Fruit fly (Drosophila melanogaster) whole organism, embryonic: ENCODE measurements around the gene scramb2.

ENCODE experiments used
- Abd-B ChIP-seq: fragments of 200-800 bp; sonication (Bioruptor generic); optimal IDR thresholded peaks from 2 replicates; lab custom pipeline; 2018; ENCODE audit warnings: missing biosample characterization, mild to moderate bottlenecking, missing genetic modification characterization, moderate library complexity
- Antp ChIP-seq: fragments of 200-800 bp; sonication (Bioruptor generic); optimal IDR thresholded peaks from 3 replicates; lab custom pipeline; 2016; ENCODE audit warnings: missing biosample characterization, missing genetic modification characterization
- CG10431 ChIP-seq: fragments of 200-800 bp; sonication (Bioruptor generic); optimal IDR thresholded peaks from 3 replicates; lab custom pipeline; 2018; ENCODE audit warnings: missing biosample characterization, mild to moderate bottlenecking, missing genetic modification characterization
- CG10979 ChIP-seq: fragments of 200-800 bp; sonication (Bioruptor generic); optimal IDR thresholded peaks from 2 replicates; lab custom pipeline; 2018; ENCODE audit warnings: missing biosample characterization, mild to moderate bottlenecking, missing genetic modification characterization, moderate library complexity
- CG12219 ChIP-seq: fragments of 200-800 bp; sonication (Bioruptor generic); optimal IDR thresholded peaks from 3 replicates; lab custom pipeline; 2018; ENCODE audit warnings: missing biosample characterization, mild to moderate bottlenecking, missing genetic modification characterization
- CG13624 ChIP-seq: fragments of 200-800 bp; sonication (Bioruptor generic); optimal IDR thresholded peaks from 2 replicates; lab custom pipeline; 2016; ENCODE audit warnings: missing biosample characterization, missing genetic modification characterization
- CG15479 ChIP-seq: fragments of 200-800 bp; sonication (Bioruptor generic); optimal IDR thresholded peaks from 3 replicates; lab custom pipeline; 2019; ENCODE audit warnings: missing biosample characterization, mild to moderate bottlenecking, missing genetic modification characterization, moderate library complexity
- CG16863 ChIP-seq: fragments of 200-800 bp; sonication (Bioruptor generic); optimal IDR thresholded peaks from 3 replicates; lab custom pipeline; 2016; ENCODE audit warnings: missing biosample characterization, missing genetic modification characterization
- CG17361 ChIP-seq: fragments of 200-800 bp; sonication (Bioruptor generic); IDR thresholded peaks from 3 replicates; pipeline ENCODE4 v1.3.6; 2022; ENCODE audit warnings: missing biosample characterization, missing genetic modification characterization
- CG3995 ChIP-seq: fragments of 200-800 bp; sonication (Bioruptor generic); optimal IDR thresholded peaks from 3 replicates; lab custom pipeline; 2016; ENCODE audit warnings: missing biosample characterization, missing genetic modification characterization
- CG43689 ChIP-seq: fragments of 200-800 bp; sonication (Bioruptor generic); IDR thresholded peaks from 2 replicates; pipeline ENCODE4 v1.3.6; 2022; ENCODE audit warnings: missing biosample characterization, missing genetic modification characterization
- CG7839 ChIP-seq: fragments of 200-800 bp; sonication (Bioruptor generic); optimal IDR thresholded peaks from 3 replicates; lab custom pipeline; 2018; ENCODE audit warnings: missing biosample characterization, mild to moderate bottlenecking, missing genetic modification characterization, moderate library complexity
- CoRest ChIP-seq: fragments of 200-800 bp; sonication (Bioruptor generic); optimal IDR thresholded peaks from 3 replicates; lab custom pipeline; 2018; ENCODE audit warnings: missing biosample characterization, mild to moderate bottlenecking, missing genetic modification characterization, moderate library complexity
- D19B ChIP-seq: fragments of 200-800 bp; sonication (Bioruptor generic); optimal IDR thresholded peaks from 2 replicates; lab custom pipeline; 2017; ENCODE audit warnings: missing biosample characterization, mild to moderate bottlenecking, missing genetic modification characterization
- Doc2 ChIP-seq: fragments of 200-800 bp; sonication (Bioruptor generic); IDR thresholded peaks from 2 replicates; pipeline ENCODE4 v1.3.6; 2022; ENCODE audit warnings: missing biosample characterization, missing genetic modification characterization
- Dref ChIP-seq: fragments of 200-800 bp; sonication (Bioruptor generic); IDR thresholded peaks from 2 replicates; pipeline ENCODE4 v1.3.6; 2022; ENCODE audit warnings: missing biosample characterization, missing genetic modification characterization
- Gsc ChIP-seq: fragments of 200-800 bp; sonication (Bioruptor generic); IDR thresholded peaks from 2 replicates; pipeline ENCODE4 v1.3.6; 2022; ENCODE audit warnings: missing biosample characterization, missing genetic modification characterization
- Hey ChIP-seq: fragments of 200-800 bp; sonication (Bioruptor generic); optimal IDR thresholded peaks from 3 replicates; lab custom pipeline; 2018; ENCODE audit warnings: missing biosample characterization, mild to moderate bottlenecking, missing genetic modification characterization
- Jarid2 ChIP-seq: fragments of 200-800 bp; sonication (Bioruptor generic); optimal IDR thresholded peaks from 3 replicates; lab custom pipeline; 2017; ENCODE audit warnings: mild to moderate bottlenecking, missing biosample characterization, missing genetic modification reagents, missing genetic modification characterization
- MBD-R2 ChIP-seq: fragments of 200-800 bp; sonication (Bioruptor generic); IDR thresholded peaks from 2 replicates; pipeline ENCODE4 v1.3.6; 2022; ENCODE audit warnings: missing biosample characterization, missing genetic modification characterization
- Mrtf ChIP-seq: fragments of 200-800 bp; sonication (Bioruptor generic); IDR thresholded peaks from 3 replicates; pipeline ENCODE4 v1.3.6; 2022; ENCODE audit warnings: missing biosample characterization, missing genetic modification characterization
- Opbp ChIP-seq: fragments of 200-800 bp; sonication (Bioruptor generic); IDR thresholded peaks from 3 replicates; pipeline ENCODE4 v1.3.6; 2022; ENCODE audit warnings: missing biosample characterization, missing genetic modification characterization; ENCODE audit not compliant: partially characterized antibody
- Spps ChIP-seq: fragments of 200-800 bp; sonication (Bioruptor generic); optimal IDR thresholded peaks from 2 replicates; lab custom pipeline; 2018; ENCODE audit warnings: missing biosample characterization, mild to moderate bottlenecking, missing genetic modification characterization
- Stat92E ChIP-seq, 3 experiments: fragments of >200 bp in 2 of 3; fragments of 200-800 bp in 1 of 3; sonication (Bioruptor generic) in 1 of 3; optimal IDR thresholded peaks; 2 replicates each; lab custom pipeline; 2017 to 2019; ENCODE audit warnings: missing biosample characterization in 3 of 3, missing genetic modification characterization in 3 of 3, mild to moderate bottlenecking in 1 of 3, moderate library complexity in 1 of 3
- Vsx1 ChIP-seq: fragments of 200-800 bp; sonication (Bioruptor generic); optimal IDR thresholded peaks from 2 replicates; lab custom pipeline; 2017; ENCODE audit warnings: missing biosample characterization, mild to moderate bottlenecking, missing genetic modification characterization, missing genetic modification reagents
- abd-A ChIP-seq: fragments of 200-800 bp; sonication (Bioruptor generic); optimal IDR thresholded peaks from 3 replicates; lab custom pipeline; 2019; ENCODE audit warnings: missing biosample characterization, mild to moderate bottlenecking, missing genetic modification characterization, moderate library complexity
- amos ChIP-seq: fragments of 200-800 bp; sonication (Bioruptor generic); IDR thresholded peaks from 2 replicates; pipeline ENCODE4 v1.3.6; 2022; ENCODE audit warnings: missing biosample characterization, missing genetic modification characterization; ENCODE audit not compliant: partially characterized antibody
- ash1 ChIP-seq: fragments of 200-800 bp; sonication (Bioruptor generic); optimal IDR thresholded peaks from 2 replicates; lab custom pipeline; 2018; ENCODE audit warnings: missing biosample characterization, mild to moderate bottlenecking, missing genetic modification characterization
- bbx ChIP-seq: fragments of 200-800 bp; sonication (Bioruptor generic); IDR thresholded peaks from 2 replicates; pipeline ENCODE4 v1.3.6; 2022; ENCODE audit warnings: missing biosample characterization, missing genetic modification characterization; ENCODE audit not compliant: partially characterized antibody
- cas ChIP-seq: fragments of 200-800 bp; sonication (Bioruptor generic); IDR thresholded peaks from 2 replicates; pipeline ENCODE4 v1.3.6; 2022; ENCODE audit warnings: missing biosample characterization, missing genetic modification characterization
- chinmo ChIP-seq: fragments of 200-800 bp; sonication (Bioruptor generic); IDR thresholded peaks from 4 replicates; pipeline ENCODE4 v1.3.6; 2022; ENCODE audit warnings: missing biosample characterization, missing genetic modification characterization; ENCODE audit not compliant: partially characterized antibody
- chn ChIP-seq: fragments of 200-800 bp; sonication (Bioruptor generic); optimal IDR thresholded peaks from 2 replicates; lab custom pipeline; 2016; ENCODE audit warnings: missing biosample characterization, missing genetic modification characterization
- disco-r ChIP-seq: fragments of 200-800 bp; sonication (Bioruptor generic); optimal IDR thresholded peaks from 2 replicates; lab custom pipeline; 2016; ENCODE audit warnings: missing biosample characterization, missing genetic modification characterization
- dmrt11E ChIP-seq: fragments of 200-800 bp; sonication (Bioruptor generic); optimal IDR thresholded peaks from 3 replicates; lab custom pipeline; 2018; ENCODE audit warnings: missing biosample characterization, mild to moderate bottlenecking, missing genetic modification characterization, moderate library complexity
- gce ChIP-seq: fragments of 200-800 bp; sonication (Bioruptor generic); IDR thresholded peaks from 3 replicates; pipeline ENCODE4 v1.3.6; 2022; ENCODE audit warnings: missing biosample characterization, missing genetic modification characterization
- gro ChIP-seq: fragments of 200-800 bp; sonication (Bioruptor generic); optimal IDR thresholded peaks from 2 replicates; lab custom pipeline; 2016; ENCODE audit warnings: missing biosample characterization, missing genetic modification characterization
- gt ChIP-seq: fragments of 200-800 bp; sonication (Bioruptor generic); IDR thresholded peaks from 2 replicates; pipeline ENCODE4 v1.3.6; 2022; ENCODE audit warnings: missing biosample characterization, missing genetic modification characterization
- pfk ChIP-seq: fragments of 200-800 bp; sonication (Bioruptor generic); optimal IDR thresholded peaks from 2 replicates; lab custom pipeline; 2018; ENCODE audit warnings: missing biosample characterization, mild to moderate bottlenecking, missing genetic modification characterization, moderate library complexity
- pho ChIP-seq: fragments of 200-800 bp; sonication (Bioruptor generic); optimal IDR thresholded peaks from 2 replicates; lab custom pipeline; 2016; ENCODE audit warnings: missing biosample characterization, missing genetic modification characterization
- pnt ChIP-seq: fragments of 200-800 bp; sonication (Bioruptor generic); optimal IDR thresholded peaks from 3 replicates; lab custom pipeline; 2016; ENCODE audit warnings: missing biosample characterization, missing genetic modification characterization
- prd ChIP-seq, 3 experiments: fragments of >200 bp in 2 of 3; fragments of 200-800 bp in 1 of 3; sonication (Bioruptor generic) in 1 of 3; optimal IDR thresholded peaks in 2 of 3; IDR thresholded peaks in 1 of 3; 2 replicates in 2 of 3; 3 replicates in 1 of 3; pipeline versions ENCODE4 v1.3.6 to Lab custom; 2017 to 2022; ENCODE audit warnings: missing biosample characterization in 1 of 3, missing genetic modification characterization in 1 of 3
- pum ChIP-seq: fragments of 200-800 bp; sonication (Bioruptor generic); optimal IDR thresholded peaks from 2 replicates; lab custom pipeline; 2016; ENCODE audit warnings: missing biosample characterization, missing genetic modification characterization
- ro ChIP-seq: fragments of 200-800 bp; sonication (Bioruptor generic); IDR thresholded peaks from 2 replicates; pipeline ENCODE4 v1.3.6; 2022; ENCODE audit warnings: missing biosample characterization, missing genetic modification characterization
- scrt ChIP-seq: fragments of 200-800 bp; sonication (Bioruptor generic); optimal IDR thresholded peaks from 2 replicates; lab custom pipeline; 2018; ENCODE audit warnings: missing biosample characterization, mild to moderate bottlenecking, missing genetic modification characterization, moderate library complexity
- stc ChIP-seq: fragments of 200-800 bp; sonication (Bioruptor generic); IDR thresholded peaks from 2 replicates; pipeline ENCODE4 v1.3.6; 2022; ENCODE audit warnings: missing biosample characterization, missing genetic modification characterization
- usp ChIP-seq: fragments of >200 bp; optimal IDR thresholded peaks from 2 replicates; lab custom pipeline; 2017; ENCODE audit warnings: missing biosample characterization, missing genetic modification characterization
- zfh2 ChIP-seq: fragments of 200-800 bp; sonication (Bioruptor generic); optimal IDR thresholded peaks from 2 replicates; lab custom pipeline; 2016; ENCODE audit warnings: missing biosample characterization, missing genetic modification characterization

scramb2 gene

dm6 chr3L:3035769-3036583 lies 10.6 kb downstream of the scramb2 start (continued):
- TF ChIP-seq chinmo (GFP tag; lab: Robert Waterston, UW) (peak; percentile 74; the same call in 2 of the 4 replicates), CG13624 (GFP tag; lab: Kevin White, UChicago) (peak; percentile 80), Jarid2 (GFP tag; lab: Kevin White, UChicago) (peak; percentile 68), MBD-R2 (GFP tag; lab: Robert Waterston, UW) (peak; percentile 23; the same call in 1 of the 2 replicates), D19B (peak; percentile 73), CoRest (peak; percentile 92), stc (GFP tag; lab: Robert Waterston, UW) (peak; percentile 69; the same call in 1 of the 2 replicates), Spps (peak; percentile 78), CG12219 (GFP tag; lab: Kevin White, UChicago) (peak; percentile 86), ash1 (GFP tag; lab: Kevin White, UChicago) (no peak), CG16863 (peak; percentile 62), gce (peak; percentile 60; the same call in 1 of the 3 replicates), gro (GFP tag; lab: Kevin White, UChicago) (peak; percentile 86), Antp (GFP tag; lab: Kevin White, UChicago) (peak; percentile 31), prd (optimal IDR thresholded peaks at IDR 0.05; lab: Kevin White, UChicago) (no peak), prd (GFP tag; IDR thresholded peaks at IDR 0.05; lab: Robert Waterston, UW) (peak; percentile 77), CG43689 (peak; percentile 37; the same call in 1 of the 2 replicates), Dref (GFP tag; lab: Robert Waterston, UW) (no peak), CG17361 (GFP tag; lab: Robert Waterston, UW) (peak; percentile 90), gt (no peak), cas (GFP tag; lab: Robert Waterston, UW) (no peak), Hey (tag; lab: Kevin White, UChicago) (peak; percentile 29), disco-r (GFP tag; lab: Kevin White, UChicago) (peak; percentile 38), pum (GFP tag; lab: Kevin White, UChicago) (peak; percentile 53), pnt (peak; percentile 48), Opbp (no peak), Stat92E (GFP tag; optimal IDR thresholded peaks at IDR 0.05; lab: Kevin White, UChicago) (peak in 1 of 3 experiments; percentile 62), CG7839 (tag; lab: Kevin White, UChicago) (peak; percentile 91), bbx (GFP tag; lab: Robert Waterston, UW) (no peak), Doc2 (GFP tag; lab: Robert Waterston, UW) (no peak), CG10979 (tag; lab: Kevin White, UChicago) (peak; percentile 93), dmrt11E (peak; percentile 87), Vsx1 (GFP tag; lab: Kevin White, UChicago) (peak; percentile 73), abd-A (tag; lab: Kevin White, UChicago) (no peak), zfh2 (GFP tag; lab: Kevin White, UChicago) (peak; percentile 59), pho (GFP tag; lab: Kevin White, UChicago) (peak; percentile 80), scrt (GFP tag; lab: Kevin White, UChicago) (peak; percentile 86), Gsc (GFP tag; lab: Robert Waterston, UW) (no peak), amos (GFP tag; lab: Robert Waterston, UW) (no peak), chn (GFP tag; lab: Kevin White, UChicago) (peak; percentile 54), ro (GFP tag; lab: Robert Waterston, UW) (0 out of 2 replicates have a peak, but pooled peaks have one; percentile 8), Abd-B (GFP tag; lab: Kevin White, UChicago) (peak; percentile 61), usp (GFP tag; lab: Kevin White, UChicago) (no peak), pfk (GFP tag; lab: Kevin White, UChicago) (peak; percentile 9), CG15479 (no peak), CG3995 (GFP tag; lab: Kevin White, UChicago) (peak; percentile 58), CG10431 (GFP tag; lab: Kevin White, UChicago) (peak; percentile 76), Mrtf (GFP tag; lab: Robert Waterston, UW) (0 out of 3 replicates have a peak, but pooled peaks have one; percentile 43)
